Fruit fly (Drosophila melanogaster) S2 (cell line): ENCODE results near the gene TwdlC.

Experiments
- CG8478 ChIP-seq: fragments of >200 bp; optimal IDR thresholded peaks from 2 replicates; lab custom pipeline; 2018
- CTCF ChIP-seq, 2 experiments: fragments of >200 bp; optimal IDR thresholded peaks; 2 replicates each; lab custom pipeline; 2018

dm6 chr3R:27026009-27026408 lies 31.4 kb downstream of the TwdlC start, which contains the start of gene CG6271:
- TF ChIP-seq CTCF (optimal IDR thresholded peaks at IDR 0.05; lab: Kevin White, UChicago) (no peak), CG8478 (lab: Kevin White, UChicago) (no peak)
